Fruit fly (Drosophila melanogaster): ENCODE results near the gene Npc2b.
A peak's percentile ranks its signal among the peaks of the same experiment; 100 is the strongest.

Npc2b gene

dm6 chr3R:14088887-14089567 is at the start of gene Npc2b (continued):
- TF ChIP-seq HLH3B (GFP tag; IDR thresholded peaks at IDR 0.05) (0 out of 2 replicates have a peak, but pooled peaks have one; percentile 34), CG8765 (GFP tag; IDR thresholded peaks at IDR 0.05) (no peak), CG11085 (GFP tag; IDR thresholded peaks at IDR 0.05) (peak; percentile 46; the same call in 1 of the 2 replicates), Eip74EF (GFP tag; optimal IDR thresholded peaks at IDR 0.05) (peak in 1 of 2 experiments; percentile 55), Hr39 (optimal IDR thresholded peaks at IDR 0.05) (no peak), pros (GFP tag; optimal IDR thresholded peaks at IDR 0.05) (no peak), gro (GFP tag; optimal IDR thresholded peaks at IDR 0.05) (peak; percentile 14), ase (GFP tag; IDR thresholded peaks at IDR 0.05) (peak; percentile 17; the same call in 1 of the 3 replicates), CG8388 (GFP tag; optimal IDR thresholded peaks at IDR 0.05) (peak; percentile 40), org-1 (GFP tag; optimal IDR thresholded peaks at IDR 0.05) (no peak), pzg (GFP tag; optimal IDR thresholded peaks at IDR 0.05) (no peak), pum (GFP tag; optimal IDR thresholded peaks at IDR 0.05) (peak; percentile 19), Opbp (GFP tag; IDR thresholded peaks at IDR 0.05; ENCODE audit: partially characterized antibody) (peak; percentile 65; the same call in 2 of the 3 replicates), TFAM (GFP tag; optimal IDR thresholded peaks at IDR 0.05) (no peak), CG3281 (GFP tag; optimal IDR thresholded peaks at IDR 0.05) (peak; percentile 17), Dfd (GFP tag; optimal IDR thresholded peaks at IDR 0.05) (no peak), chm (GFP tag; IDR thresholded peaks at IDR 0.05) (no peak), B-H2 (GFP tag; optimal IDR thresholded peaks at IDR 0.05) (peak; percentile 26), CG10654 (GFP tag; optimal IDR thresholded peaks at IDR 0.05) (no peak), Doc3 (GFP tag; IDR thresholded peaks at IDR 0.05; ENCODE audit: partially characterized antibody) (no peak), chif (GFP tag; optimal IDR thresholded peaks at IDR 0.05) (peak; percentile 66 to 69), stc (GFP tag; IDR thresholded peaks at IDR 0.05) (peak; percentile 9; the same call in 1 of the 2 replicates), E2f2 (GFP tag; IDR thresholded peaks at IDR 0.05) (peak; percentile 39), CG17361 (GFP tag; IDR thresholded peaks at IDR 0.05) (peak; percentile 36; the same call in 1 of the 3 replicates), CG14965 (GFP tag; optimal IDR thresholded peaks at IDR 0.05; ENCODE audit: borderline replicate concordance) (no peak), CG15269 (tag; optimal IDR thresholded peaks at IDR 0.05) (peak; percentile 56), CG3726 (GFP tag; IDR thresholded peaks at IDR 0.05) (no peak), sqz (GFP tag; optimal IDR thresholded peaks at IDR 0.05) (no peak), CG32532 (GFP tag; IDR thresholded peaks at IDR 0.05) (peak; percentile 79), CG7357 (GFP tag; IDR thresholded peaks at IDR 0.05) (0 out of 3 replicates have a peak, but pooled peaks have one; percentile 24), CG2875 (GFP tag; optimal IDR thresholded peaks at IDR 0.05) (peak; percentile 16), CG14667 (GFP tag; IDR thresholded peaks at IDR 0.05) (peak; percentile 26; the same call in 1 of the 2 replicates), peb (GFP tag; IDR thresholded peaks at IDR 0.05) (no peak; the same call in 1 of the 2 replicates), CG31388 (GFP tag; optimal IDR thresholded peaks at IDR 0.05) (peak; percentile 18), Hey (tag; optimal IDR thresholded peaks at IDR 0.05) (no peak), CG7372 (GFP tag; IDR thresholded peaks at IDR 0.05) (no peak), CG18619 (GFP tag; optimal IDR thresholded peaks at IDR 0.05) (peak; percentile 21), CG16863 (GFP tag; optimal IDR thresholded peaks at IDR 0.05) (no peak), CG6254 (GFP tag; optimal IDR thresholded peaks at IDR 0.05) (peak; percentile 14), CG8924 (tag; optimal IDR thresholded peaks at IDR 0.05) (peak; percentile 19), Elba2 (GFP tag; optimal IDR thresholded peaks at IDR 0.05) (no peak), CG8478 (optimal IDR thresholded peaks at IDR 0.05) (no peak), cwo (GFP tag; optimal IDR thresholded peaks at IDR 0.05) (peak; percentile 35), bbx (GFP tag; IDR thresholded peaks at IDR 0.05; ENCODE audit: partially characterized antibody) (peak; percentile 53; the same call in 1 of the 2 replicates), esg (GFP tag; conservative IDR thresholded peaks at IDR 0.05) (0 out of 2 replicates have a peak, but pooled peaks have one; percentile 7), exex (tag; optimal IDR thresholded peaks at IDR 0.05) (peak; percentile 20), CG12155 (GFP tag; optimal IDR thresholded peaks at IDR 0.05) (peak; percentile 47), CG15696 (tag; optimal IDR thresholded peaks at IDR 0.05) (peak; percentile 52), zf30C (GFP tag; optimal IDR thresholded peaks at IDR 0.05) (peak; percentile 88)

All from whole organism, embryonic.